Fruit fly (Drosophila melanogaster): ENCODE measurements around the gene Polr2C.
A peak's percentile ranks its signal among the peaks of the same experiment; 100 is the strongest.

The Polr2C gene

dm6 chr2L:13835002-13835910 lies 2.1 kb downstream of the Polr2C start, which contains the start of the genes mRpS23 and CenG1A (continued):
- TF ChIP-seq Dip2 (GFP tag; IDR thresholded peaks at IDR 0.05) (peak; percentile 85), Neu2 (GFP tag; optimal IDR thresholded peaks at IDR 0.05; ENCODE audit: borderline replicate concordance) (peak; percentile 98), CG6654 (GFP tag; optimal IDR thresholded peaks at IDR 0.05) (peak; percentile 95), br (optimal IDR thresholded peaks at IDR 0.05) (no peak), CG17328 (GFP tag; IDR thresholded peaks at IDR 0.05) (peak; percentile 100), ftz-f1 (GFP tag; optimal IDR thresholded peaks at IDR 0.05) (peak; percentile 94), pzg (GFP tag; optimal IDR thresholded peaks at IDR 0.05) (peak; percentile 88), Ssrp (tag; optimal IDR thresholded peaks at IDR 0.05) (peak; percentile 100), B-H2 (GFP tag; optimal IDR thresholded peaks at IDR 0.05) (peak; percentile 99), CG2875 (GFP tag; optimal IDR thresholded peaks at IDR 0.05) (peak; percentile 100), Poxn (GFP tag; IDR thresholded peaks at IDR 0.05) (peak; percentile 99), sna (GFP tag; IDR thresholded peaks at IDR 0.05; ENCODE audit: partially characterized antibody) (peak; percentile 85), CG14965 (GFP tag; optimal IDR thresholded peaks at IDR 0.05; ENCODE audit: borderline replicate concordance) (peak; percentile 93), crol (GFP tag; IDR thresholded peaks at IDR 0.05) (peak; percentile 93), CG12299 (tag; optimal IDR thresholded peaks at IDR 0.05) (peak; percentile 100), dpn (GFP tag; optimal IDR thresholded peaks at IDR 0.05) (peak; percentile 100), Camta (GFP tag; optimal IDR thresholded peaks at IDR 0.05) (peak; percentile 99), sqz (GFP tag; optimal IDR thresholded peaks at IDR 0.05) (peak; percentile 99), CG10366 (GFP tag; IDR thresholded peaks at IDR 0.05) (peak; percentile 100), CG7556 (GFP tag; optimal IDR thresholded peaks at IDR 0.05) (peak; percentile 99), Gsc (GFP tag; IDR thresholded peaks at IDR 0.05) (peak; percentile 99), Xbp1 (GFP tag; optimal IDR thresholded peaks at IDR 0.05) (peak; percentile 100), Hmx (GFP tag; optimal IDR thresholded peaks at IDR 0.05) (peak; percentile 99), CG4360 (GFP tag; IDR thresholded peaks at IDR 0.05) (peak; percentile 95), CG10565 (GFP tag; optimal IDR thresholded peaks at IDR 0.05) (peak; percentile 99), CG7357 (GFP tag; IDR thresholded peaks at IDR 0.05) (peak; percentile 99), CG3995 (GFP tag; optimal IDR thresholded peaks at IDR 0.05) (peak; percentile 95), wdn (GFP tag; IDR thresholded peaks at IDR 0.05) (peak; percentile 100), tll (GFP tag; optimal IDR thresholded peaks at IDR 0.05) (peak; percentile 53 to 80), wek (GFP tag; optimal IDR thresholded peaks at IDR 0.05) (peak; percentile 99), CG18619 (GFP tag; optimal IDR thresholded peaks at IDR 0.05) (peak; percentile 100), CG43689 (GFP tag; IDR thresholded peaks at IDR 0.05) (peak; percentile 100), ewg (GFP tag; optimal IDR thresholded peaks at IDR 0.05) (peak; percentile 99), fd3F (GFP tag; optimal IDR thresholded peaks at IDR 0.05) (peak; percentile 100), CG10543 (GFP tag; optimal IDR thresholded peaks at IDR 0.05) (peak; percentile 99), CG32532 (GFP tag; IDR thresholded peaks at IDR 0.05) (peak; percentile 100), stc (GFP tag; IDR thresholded peaks at IDR 0.05) (peak; percentile 100), B-H1 (GFP tag; IDR thresholded peaks at IDR 0.05) (peak; percentile 100), bbx (GFP tag; IDR thresholded peaks at IDR 0.05; ENCODE audit: partially characterized antibody) (peak; percentile 64; the same call in 1 of the 2 replicates), CG31224 (GFP tag; IDR thresholded peaks at IDR 0.05) (peak; percentile 99), CG3163 (GFP tag; optimal IDR thresholded peaks at IDR 0.05) (peak; percentile 96), p53 (GFP tag; optimal IDR thresholded peaks at IDR 0.05) (peak; percentile 99), CG14710 (tag; optimal IDR thresholded peaks at IDR 0.05) (peak; percentile 98), YL-1 (GFP tag; optimal IDR thresholded peaks at IDR 0.05) (peak; percentile 99), CG18011 (GFP tag; optimal IDR thresholded peaks at IDR 0.05) (peak; percentile 94), nmo (GFP tag; optimal IDR thresholded peaks at IDR 0.05) (peak; percentile 100), CkIIα-i1 (GFP tag; IDR thresholded peaks at IDR 0.05) (peak; percentile 99), CG11247 (GFP tag; IDR thresholded peaks at IDR 0.05) (peak; percentile 100)

Measured in whole organism, embryonic.